Fruit fly (Drosophila melanogaster): ENCODE results near the gene Surf1.

DNA sequence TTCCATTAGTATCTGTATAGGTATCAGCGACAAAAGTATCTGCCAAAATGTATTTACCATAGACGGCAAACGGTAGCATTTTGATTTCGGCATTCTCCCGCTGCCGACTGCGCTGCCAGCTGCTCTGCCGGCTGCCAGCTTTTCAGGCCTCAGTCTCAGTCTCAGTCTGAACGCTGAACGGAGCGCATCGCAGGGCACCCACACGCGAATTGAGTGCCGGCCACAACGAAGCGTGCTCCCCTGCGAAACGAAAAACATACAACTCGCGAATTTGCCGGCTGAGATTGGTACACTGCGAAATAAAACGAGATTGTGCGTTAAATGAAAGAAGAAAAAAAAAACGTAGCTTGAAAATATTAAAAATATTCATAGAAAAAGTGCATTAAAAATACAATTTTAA, 40.5 kb downstream of the Surf1 start, which contains the start of gene Mp:
- TF ChIP-seq psq (optimal IDR thresholded peaks at IDR 0.05) (no peak), h (optimal IDR thresholded peaks at IDR 0.05) (no peak), insv (optimal IDR thresholded peaks at IDR 0.05) (no peak)
